Worm (Caenorhabditis elegans) whole organism, mixed stage, embryonic: ENCODE results near the gene F55A11.8.

Source experiments
- blmp-1 ChIP-seq: fragments of 150-350 bp; optimal IDR thresholded peaks from 2 replicates; lab custom pipeline; 2014; ENCODE audit warnings: missing biosample characterization, missing genetic modification characterization
- ces-1 ChIP-seq: fragments of 150-350 bp; optimal IDR thresholded peaks from 2 replicates; lab custom pipeline; 2014; ENCODE audit warnings: missing biosample characterization, missing genetic modification reagents, missing genetic modification characterization
- elt-1 ChIP-seq: sonication (generic microtip); optimal IDR thresholded peaks from 2 replicates; lab custom pipeline; 2017; ENCODE audit warnings: missing genetic modification characterization, mild to moderate bottlenecking, missing compliant biosample characterization, antibody characterized with exemption, moderate library complexity, borderline replicate concordance; ENCODE audit not compliant: insufficient read depth
- mab-5 ChIP-seq: fragments of 150-350 bp; optimal IDR thresholded peaks from 2 replicates; lab custom pipeline; 2014; ENCODE audit warnings: missing biosample characterization, missing genetic modification characterization
- mep-1 ChIP-seq: fragments of 150-350 bp; optimal IDR thresholded peaks from 2 replicates; lab custom pipeline; 2017; ENCODE audit warnings: missing biosample characterization, missing genetic modification reagents, missing genetic modification characterization, inconsistent platforms
- nhr-12 ChIP-seq: fragments of 150-350 bp; optimal IDR thresholded peaks from 2 replicates; lab custom pipeline; 2014; ENCODE audit warnings: missing biosample characterization, missing genetic modification characterization
- nhr-2 ChIP-seq: fragments of 150-350 bp; optimal IDR thresholded peaks from 2 replicates; lab custom pipeline; 2014; ENCODE audit warnings: missing biosample characterization, missing genetic modification characterization
- nhr-28 ChIP-seq: fragments of 150-350 bp; optimal IDR thresholded peaks from 2 replicates; lab custom pipeline; 2014; ENCODE audit warnings: missing biosample characterization, missing genetic modification characterization
- nhr-76 ChIP-seq: sonication (generic microtip); optimal IDR thresholded peaks from 2 replicates; lab custom pipeline; 2017; ENCODE audit warnings: missing biosample characterization, missing genetic modification characterization
- pha-4 ChIP-seq: fragments of 150-350 bp; optimal IDR thresholded peaks from 2 replicates; lab custom pipeline; 2018; ENCODE audit warnings: missing biosample characterization, missing genetic modification reagents, missing genetic modification characterization
- snpc-4 ChIP-seq: fragments of 150-350 bp; optimal IDR thresholded peaks from 2 replicates; lab custom pipeline; 2014; ENCODE audit warnings: missing biosample characterization, missing genetic modification characterization
- unc-120 ChIP-seq: sonication (generic microtip); optimal IDR thresholded peaks from 2 replicates; lab custom pipeline; 2017; ENCODE audit warnings: missing genetic modification characterization, missing compliant biosample characterization; ENCODE audit not compliant: poor library complexity, severe bottlenecking
- unc-62 ChIP-seq: fragments of 150-350 bp; optimal IDR thresholded peaks from 2 replicates; lab custom pipeline; 2014; ENCODE audit warnings: missing biosample characterization, missing genetic modification reagents, missing genetic modification characterization
- ztf-11 ChIP-seq: fragments of 150-350 bp; optimal IDR thresholded peaks from 2 replicates; lab custom pipeline; 2014; ENCODE audit warnings: missing biosample characterization, missing genetic modification characterization

- TF ChIP-seq nhr-28 (tag; lab: Kevin White, UChicago) (no peak), nhr-2 (tag; lab: Kevin White, UChicago) (no peak), ztf-11 (tag; lab: Kevin White, UChicago) (no peak), unc-62 (GFP tag; lab: Kevin White, UChicago) (no peak), pha-4 (tag; lab: Kevin White, UChicago) (no peak), ces-1 (GFP tag; lab: Kevin White, UChicago) (no peak), blmp-1 (no peak), nhr-76 (tag; lab: Kevin White, UChicago) (no peak), mep-1 (no peak), snpc-4 (tag; lab: Kevin White, UChicago) (no peak), mab-5 (tag; lab: Kevin White, UChicago) (no peak), elt-1 (tag; lab: Kevin White, UChicago) (no peak), unc-120 (tag; lab: Kevin White, UChicago) (no peak), nhr-12 (tag; lab: Kevin White, UChicago) (no peak)
Observed at ce11 chrV:11741078-11741477, 46.9 kb upstream of the F55A11.8 start.
